Worm (Caenorhabditis elegans): Measurements from ENCODE around the gene ZC513.2.

DNA sequence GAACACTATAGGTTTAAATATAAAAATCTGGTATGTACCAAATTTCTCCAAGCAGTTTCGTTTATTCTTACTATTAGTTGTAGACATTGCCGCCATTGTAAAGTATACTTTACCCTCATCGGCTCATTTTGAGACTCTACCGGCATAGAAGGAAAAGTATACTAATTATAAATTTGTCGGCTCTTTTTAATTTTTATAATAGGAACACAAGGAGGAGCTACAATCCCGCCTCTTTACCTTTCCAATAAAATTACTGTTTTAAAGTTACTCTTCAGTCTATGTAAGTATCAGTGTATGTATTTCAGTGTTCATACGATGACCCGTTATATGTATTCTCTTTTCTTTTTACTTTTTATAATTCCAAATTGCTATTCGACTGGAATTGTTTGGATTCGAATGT is 45.1 kb downstream of the ZC513.2 start, which contains the start of gene sdz-23:
- TF ChIP-seq cog-1 (tag; optimal IDR thresholded peaks at IDR 0.05): no peak
- TF ChIP-seq flt-1 (GFP tag; IDR thresholded peaks at IDR 0.05): no peak
- no peak for TF ChIP-seq med-1 (GFP tag; optimal IDR thresholded peaks at IDR 0.05; ENCODE audit: insufficient read depth)
- no peak for TF ChIP-seq ztf-29 (GFP tag; IDR thresholded peaks at IDR 0.05)
- no peak for TF ChIP-seq ref-1 (GFP tag; conservative IDR thresholded peaks at IDR 0.05)
- no peak for TF ChIP-seq klf-2 (GFP tag; conservative IDR thresholded peaks at IDR 0.05)
- TF ChIP-seq ztf-23 (GFP tag; IDR thresholded peaks at IDR 0.05): no peak
